Fruit fly (Drosophila melanogaster): ENCODE results near the gene CG5892.

Gene CG5892

DNA sequence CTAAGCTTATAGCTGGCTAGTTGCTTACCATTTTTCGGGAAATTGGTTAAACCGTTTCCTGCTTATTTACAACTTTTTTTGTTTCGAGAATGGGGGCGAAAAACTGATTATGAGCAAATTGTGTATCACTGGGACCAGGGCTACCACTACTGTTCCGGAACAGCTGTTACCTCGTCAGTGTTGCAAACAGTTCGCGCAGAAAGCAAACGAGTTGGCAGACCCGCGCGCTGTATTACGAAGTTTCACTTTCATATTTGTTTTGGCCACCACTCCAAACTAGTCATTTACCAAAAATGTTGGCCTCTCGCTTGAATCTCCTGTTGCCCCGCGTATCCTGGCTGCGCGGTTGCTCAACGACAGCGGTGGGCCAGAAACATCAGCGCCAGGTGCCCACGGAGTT, 27.5 kb downstream of the CG5892 start, which contains the start of the genes AP-2sigma and Idi:
Gene AP-2sigma, minus strand, starts transcription at position 153 of the 400 bp plus-strand sequence.
Gene Idi, plus strand, starts transcription at position 204 of the 400 bp plus-strand sequence.
- peak; percentile 13 for TF ChIP-seq CG17801 (GFP tag; optimal IDR thresholded peaks at IDR 0.05; ENCODE audit: partially characterized antibody)

DNA sequence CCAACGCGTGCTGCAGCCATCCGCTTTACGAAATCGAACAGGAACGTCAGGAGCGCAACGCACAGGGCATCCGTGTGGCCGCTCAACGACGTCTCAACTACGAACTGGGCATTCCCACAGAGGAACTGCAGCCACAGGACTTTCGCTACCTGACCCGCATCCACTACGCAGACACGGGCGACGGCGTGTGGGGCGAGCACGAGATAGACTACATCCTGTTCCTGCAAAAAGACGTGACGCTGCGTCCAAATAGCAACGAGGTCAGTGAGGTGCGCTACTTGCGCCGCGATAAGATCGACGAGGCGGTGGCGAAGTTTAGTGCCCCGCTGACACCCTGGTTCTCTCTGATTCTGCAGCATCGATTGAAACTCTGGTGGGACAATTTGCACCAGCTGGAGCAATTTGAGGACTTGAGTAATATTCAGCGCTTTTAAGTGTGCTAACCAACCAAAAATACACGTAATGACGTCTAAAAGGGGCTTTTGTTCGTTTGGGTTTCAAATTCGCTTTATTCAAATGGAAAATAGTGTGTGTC, 28.3 kb downstream of the CG5892 start:
- no peak for TF ChIP-seq CG17801 (GFP tag; optimal IDR thresholded peaks at IDR 0.05; ENCODE audit: partially characterized antibody)

DNA sequence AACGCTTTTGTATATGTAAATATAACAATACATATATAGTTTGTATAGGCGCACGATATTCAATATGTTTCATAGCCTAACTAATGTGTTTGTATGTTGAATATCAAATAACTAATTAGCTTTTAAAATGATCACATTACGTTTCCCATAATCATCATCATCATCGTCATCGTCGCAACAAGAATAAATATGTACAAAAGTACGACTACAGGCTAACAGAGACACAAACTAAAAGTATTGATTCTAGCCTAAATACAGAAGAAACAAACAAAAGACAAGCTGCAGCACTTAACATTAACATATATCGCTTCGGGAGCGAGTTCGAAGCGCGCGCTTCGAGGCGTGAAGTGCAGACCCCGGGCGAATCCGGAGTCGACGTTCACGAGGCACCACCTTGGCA, 28.8 kb downstream of the CG5892 start:
- no peak for TF ChIP-seq CG17801 (GFP tag; optimal IDR thresholded peaks at IDR 0.05; ENCODE audit: partially characterized antibody)

DNA sequence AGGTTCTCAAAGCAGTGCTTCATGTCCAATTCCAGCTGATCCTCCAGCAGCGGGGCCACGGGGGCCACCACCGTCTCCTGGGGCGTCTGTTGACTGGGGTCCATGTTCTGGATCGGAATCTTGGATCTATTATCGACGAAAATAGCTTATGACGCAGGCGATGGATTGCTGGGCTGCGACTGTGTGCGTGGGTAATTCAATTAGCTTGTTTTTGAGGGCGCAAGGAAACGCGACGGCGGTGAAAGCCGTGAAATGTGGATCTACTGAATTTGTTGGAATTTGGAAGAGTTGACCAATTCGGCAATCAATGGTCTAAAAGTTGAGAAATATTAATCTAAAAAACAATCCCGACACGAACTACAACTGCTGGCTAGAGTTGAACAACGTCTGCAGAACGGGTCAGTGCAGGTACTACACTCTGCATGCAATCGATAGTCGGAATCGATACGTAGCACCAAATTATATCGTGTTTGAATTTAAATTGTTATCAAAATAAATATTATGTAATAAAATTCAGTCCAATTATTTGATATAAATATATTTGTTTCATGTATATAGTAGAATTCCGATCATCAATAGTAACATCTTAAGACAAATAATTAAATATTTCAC, 31.1 kb downstream of the CG5892 start, which contains the start of gene CG3308:
Gene CG3308, minus strand, starts transcription at position 391 of the 612 bp plus-strand sequence.
- peak; percentile 38 for TF ChIP-seq CG17801 (GFP tag; optimal IDR thresholded peaks at IDR 0.05; ENCODE audit: partially characterized antibody)

DNA sequence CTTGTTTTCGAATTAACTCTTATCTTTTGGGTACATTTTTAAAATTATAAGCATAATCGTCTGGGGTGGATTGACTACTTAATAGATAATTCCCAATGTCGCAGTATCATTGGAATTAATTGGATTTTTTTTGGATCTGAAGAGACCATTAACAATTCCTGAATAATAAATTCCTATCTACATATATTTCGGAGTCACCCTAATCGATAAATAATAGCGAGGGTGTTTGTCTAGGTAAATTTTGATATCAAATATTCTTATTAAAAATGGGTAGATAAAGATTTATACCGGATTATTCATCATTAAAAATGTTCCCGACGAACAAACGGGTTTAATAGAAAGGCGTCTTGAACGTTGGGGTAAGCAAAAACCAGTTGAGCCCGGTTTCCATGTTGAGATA, 32.5 kb downstream of the CG5892 start:
- TF ChIP-seq CG17801 (GFP tag; optimal IDR thresholded peaks at IDR 0.05; ENCODE audit: partially characterized antibody) = no peak

DNA sequence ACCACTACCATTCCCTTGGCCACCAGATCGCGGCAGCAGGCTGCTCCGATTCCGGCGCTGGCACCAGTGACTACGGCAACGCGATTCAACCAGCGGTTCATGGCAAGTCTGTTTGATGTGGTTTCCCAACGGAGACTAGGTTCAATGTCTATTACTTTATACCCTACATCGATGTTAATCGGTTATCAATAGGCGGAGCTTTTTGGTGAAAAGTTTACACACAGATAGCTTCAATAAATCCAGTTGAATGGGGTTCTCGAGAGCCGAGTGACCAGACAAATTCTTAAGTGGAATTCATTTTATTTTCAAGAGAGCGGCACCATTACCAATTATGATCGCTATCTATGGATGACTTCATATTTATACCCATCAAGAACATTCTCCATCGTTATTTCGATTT, 33.7 kb downstream of the CG5892 start, which contains the start of gene CG3301:
Gene CG3301, minus strand, starts transcription at position 139 of the 400 bp plus-strand sequence.
- no peak for TF ChIP-seq CG17801 (GFP tag; optimal IDR thresholded peaks at IDR 0.05; ENCODE audit: partially characterized antibody)

DNA sequence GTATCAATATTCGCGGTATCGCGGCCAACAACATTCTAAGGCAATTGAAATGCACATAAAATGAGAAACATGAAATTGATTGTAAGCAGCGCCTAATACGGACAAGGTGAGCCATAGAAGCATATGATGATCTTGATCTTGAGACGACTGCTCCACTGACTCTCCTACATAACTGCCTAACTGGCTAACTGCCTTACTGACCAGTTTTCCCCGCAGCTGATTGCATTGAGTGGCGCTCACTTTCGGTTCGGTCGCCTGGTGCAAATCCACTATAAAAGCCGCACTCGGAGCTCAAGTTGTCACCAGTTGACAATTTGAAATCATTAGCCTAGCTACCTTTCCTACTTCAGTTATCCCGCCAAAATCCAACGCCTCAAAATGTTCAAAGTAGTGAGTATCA, 40.5 kb downstream of the CG5892 start, which contains the start of gene CG17298:
Gene CG17298, plus strand, starts transcription at position 301 of the 400 bp plus-strand sequence.
- no peak for TF ChIP-seq CG17801 (GFP tag; optimal IDR thresholded peaks at IDR 0.05; ENCODE audit: partially characterized antibody)

DNA sequence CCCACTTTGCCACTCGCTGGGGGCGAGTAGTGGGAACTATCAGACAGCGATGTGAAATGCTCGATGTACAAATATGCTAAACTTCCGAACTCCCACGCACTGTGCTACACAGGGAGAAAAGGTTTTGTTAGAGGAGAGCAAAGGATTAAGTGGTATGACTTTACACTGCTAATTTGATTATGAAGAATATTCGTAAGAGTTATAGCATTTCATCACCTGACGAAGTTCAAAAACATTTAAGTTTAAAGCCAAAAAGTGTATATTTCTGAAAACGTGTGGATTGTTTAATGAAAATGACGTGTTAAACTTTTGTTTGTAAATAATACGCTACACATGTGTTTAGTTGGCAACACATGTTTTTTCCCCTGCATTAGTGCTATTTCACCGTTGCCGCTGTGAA, 46.0 kb downstream of the CG5892 start:
- TF ChIP-seq CG17801 (GFP tag; optimal IDR thresholded peaks at IDR 0.05; ENCODE audit: partially characterized antibody) = no peak

DNA sequence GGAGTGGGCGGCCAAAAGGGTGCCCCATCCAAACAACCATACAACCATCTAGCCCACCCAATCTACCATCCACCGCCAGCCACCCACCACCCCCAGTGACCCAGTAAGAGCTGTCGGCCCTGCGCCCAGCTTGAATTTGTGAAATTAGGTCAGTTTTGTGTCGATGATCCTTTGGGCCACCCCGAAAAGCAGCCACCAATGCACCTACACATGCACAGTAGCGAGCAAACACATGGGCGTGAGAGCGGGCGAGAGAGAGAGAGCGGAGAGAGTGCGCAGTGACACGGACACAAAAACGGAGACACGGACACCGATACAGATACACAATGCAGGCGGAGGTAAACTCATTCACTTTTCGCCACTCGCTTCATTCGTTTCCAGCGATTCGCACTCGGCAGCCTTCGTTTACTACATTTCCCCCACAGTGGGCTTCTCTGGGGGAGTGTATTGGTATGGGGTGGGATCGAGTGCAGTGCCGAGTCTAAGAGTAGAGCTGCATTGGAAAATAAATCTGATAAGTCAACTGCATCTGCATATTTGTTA, 46.7 kb downstream of the CG5892 start:
- TF ChIP-seq CG17801 (GFP tag; optimal IDR thresholded peaks at IDR 0.05; ENCODE audit: partially characterized antibody) = no peak

DNA sequence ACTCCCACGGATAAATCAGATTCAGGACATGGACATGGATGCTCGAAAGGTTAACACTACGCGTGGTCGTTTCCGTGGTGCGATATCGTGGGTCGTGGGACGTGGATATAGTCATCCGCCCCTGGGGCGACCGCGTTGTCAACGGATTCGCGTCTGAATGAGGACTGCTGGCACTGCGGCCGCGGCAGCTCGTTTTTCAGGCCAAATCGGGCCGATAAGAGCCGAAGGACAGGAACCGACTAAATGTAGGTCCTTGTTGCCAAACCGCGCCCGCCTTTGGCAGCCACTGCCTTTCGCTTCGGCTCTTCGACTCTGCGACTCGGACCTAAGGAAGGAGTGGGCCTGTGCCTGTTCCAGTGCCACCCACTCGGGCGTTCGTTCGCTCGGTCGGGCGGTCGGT, 51.4 kb downstream of the CG5892 start, which contains the start of gene SIFaR:
Gene SIFaR, minus strand, starts transcription at position 166 of the 400 bp plus-strand sequence.
- no peak for TF ChIP-seq CG17801 (GFP tag; optimal IDR thresholded peaks at IDR 0.05; ENCODE audit: partially characterized antibody)

DNA sequence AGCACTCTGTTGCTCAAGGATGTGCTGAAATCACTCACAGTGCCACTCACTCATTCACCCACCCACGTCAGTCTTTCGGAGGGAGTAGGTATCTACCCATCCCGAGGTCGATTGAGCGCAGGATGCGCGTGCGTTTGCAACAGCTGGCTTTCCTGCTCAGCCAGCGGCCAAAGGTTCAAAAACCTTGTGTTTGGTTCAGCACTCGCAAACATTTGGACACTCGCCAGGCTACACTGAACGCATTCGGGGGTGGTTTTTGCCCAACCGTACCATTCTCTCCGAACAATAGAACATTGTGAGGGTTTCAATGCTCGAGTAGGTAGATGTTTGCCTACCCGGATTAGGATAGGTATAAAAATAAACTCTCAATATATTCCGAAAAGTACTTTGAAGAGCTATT, 52.6 kb downstream of the CG5892 start:
- no peak for TF ChIP-seq CG17801 (GFP tag; optimal IDR thresholded peaks at IDR 0.05; ENCODE audit: partially characterized antibody)

Measured in ovary, adult (tissue).